Fruit fly (Drosophila melanogaster) whole organism, larva: ENCODE measurements around the gene Gal.

Experiments used
- noc ChIP-seq: fragments of 200-800 bp; sonication (Bioruptor generic); optimal IDR thresholded peaks from 3 replicates; lab custom pipeline; 2019; ENCODE audit warnings: missing biosample characterization, mild to moderate bottlenecking, missing genetic modification characterization, moderate library complexity

The Gal gene

dm6 chr2L:5983236-5983635 lies 23.4 kb downstream of the Gal start:
- TF ChIP-seq noc (tag; lab: Kevin White, UChicago), result no peak

dm6 chr2L:5982334-5982987 lies 24.2 kb downstream of the Gal start:
- TF ChIP-seq noc (tag; lab: Kevin White, UChicago), result peak; percentile 19

dm6 chr2L:5981433-5982333 lies 24.9 kb downstream of the Gal start, which contains the start of gene eIF4A:
Gene eIF4A (plus strand): TSS chr2L:5981764.
- TF ChIP-seq noc (tag; lab: Kevin White, UChicago), result no peak

DNA sequence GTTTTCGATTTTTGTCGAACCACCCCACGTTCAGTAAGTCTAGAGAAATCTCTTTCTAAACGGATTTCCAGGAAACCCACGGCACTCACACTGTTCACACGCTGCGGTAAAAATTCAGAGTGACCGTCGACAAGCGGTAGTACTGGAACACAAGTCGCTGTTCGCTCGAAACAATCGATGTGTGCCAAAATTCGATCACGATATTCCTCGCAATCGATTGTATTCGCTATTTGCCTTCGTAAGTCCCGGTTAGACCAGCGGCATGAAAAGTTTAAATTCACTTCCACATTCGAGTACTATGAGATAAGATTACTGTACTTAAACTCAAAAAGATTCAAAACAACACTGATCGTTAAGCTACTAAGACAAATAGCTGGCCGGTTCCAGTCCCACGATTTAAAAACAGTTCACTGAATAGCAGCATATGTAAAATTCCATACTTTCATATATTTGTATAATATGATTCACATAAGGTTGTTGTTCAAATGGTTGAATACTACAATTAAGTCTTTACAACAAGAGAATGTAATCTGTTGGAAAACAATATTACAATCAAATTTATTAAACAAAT lies 25.7 kb downstream of the Gal start, which contains the start of gene chic:
TSS of gene chic (minus strand) at position 157 of the 571 bp plus-strand sequence.
- peak; percentile 33 for TF ChIP-seq noc (tag; lab: Kevin White, UChicago)

DNA sequence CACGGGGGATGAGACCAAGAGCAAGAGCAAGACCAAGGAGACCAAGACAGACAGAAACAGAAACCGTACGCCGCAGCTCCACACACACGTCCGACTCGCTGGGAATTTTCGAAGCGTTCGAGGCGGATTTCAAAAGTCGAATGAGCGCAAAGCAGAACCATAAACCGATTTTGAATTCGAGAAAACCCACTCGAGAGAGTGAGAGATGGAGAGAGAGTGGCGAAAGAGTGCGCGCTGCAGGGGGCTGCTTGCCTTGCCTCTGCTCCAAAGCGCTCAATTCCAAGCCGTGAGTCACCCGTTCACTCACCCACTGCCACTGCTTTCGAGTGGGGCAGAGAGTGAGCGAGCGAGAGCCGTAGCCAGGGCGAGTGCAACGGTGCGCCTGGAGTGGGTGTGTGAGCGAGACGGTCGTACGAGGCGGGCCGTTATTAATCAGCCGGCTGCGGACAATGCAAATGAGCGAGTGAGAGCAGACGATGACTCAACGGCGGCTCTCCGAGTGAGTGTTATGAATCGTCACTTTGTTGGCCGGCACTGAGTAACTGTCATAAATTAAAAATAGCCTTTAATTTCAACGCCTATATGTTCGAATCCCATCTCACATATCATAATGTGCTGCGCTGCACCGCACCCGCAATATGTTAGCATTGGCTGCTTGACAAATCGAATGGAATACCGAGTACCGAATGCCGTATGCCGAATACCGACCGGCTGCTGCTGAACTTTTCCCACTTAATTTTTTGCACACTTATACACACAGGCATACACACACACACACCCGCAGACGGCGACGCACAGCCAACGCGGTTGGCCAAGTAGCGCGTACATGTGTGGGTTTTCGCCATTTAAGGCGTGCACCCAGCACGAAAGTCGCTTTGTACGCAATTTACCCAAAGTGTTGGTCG lies 26.4 kb downstream of the Gal start:
- peak; percentile 47 for TF ChIP-seq noc (tag; lab: Kevin White, UChicago)

DNA sequence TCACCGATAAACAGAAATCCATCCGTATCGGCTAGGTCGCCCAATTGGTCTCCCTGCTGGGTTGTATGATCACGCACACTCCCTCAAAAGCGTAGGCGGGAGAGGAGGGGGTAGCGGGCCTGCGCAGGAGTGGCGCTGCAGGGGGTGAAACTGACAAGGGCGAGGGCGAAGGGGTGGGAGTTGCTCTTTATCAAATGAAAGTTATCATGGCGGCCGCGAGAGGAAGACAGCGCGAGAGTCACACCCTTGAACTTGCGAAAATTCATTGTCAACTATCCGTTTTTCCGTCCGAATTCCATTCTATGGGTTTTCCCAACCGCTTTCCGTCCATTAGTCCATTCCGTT lies 27.6 kb downstream of the Gal start:
- TF ChIP-seq noc (tag; lab: Kevin White, UChicago), result no peak

dm6 chr2L:5978333-5979054 lies 28.1 kb downstream of the Gal start:
- TF ChIP-seq noc (tag; lab: Kevin White, UChicago), result no peak

- no peak for TF ChIP-seq noc (tag; lab: Kevin White, UChicago)
These were observed 28.9 kb downstream of the Gal start for dm6 chr2L:5977729-5978078.

- TF ChIP-seq noc (tag; lab: Kevin White, UChicago), result peak; percentile 36
These were observed 29.4 kb downstream of the Gal start for dm6 chr2L:5977070-5977728.

dm6 chr2L:5975601-5976000 lies 31.0 kb downstream of the Gal start:
- peak; percentile 19 for TF ChIP-seq noc (tag; lab: Kevin White, UChicago)

DNA sequence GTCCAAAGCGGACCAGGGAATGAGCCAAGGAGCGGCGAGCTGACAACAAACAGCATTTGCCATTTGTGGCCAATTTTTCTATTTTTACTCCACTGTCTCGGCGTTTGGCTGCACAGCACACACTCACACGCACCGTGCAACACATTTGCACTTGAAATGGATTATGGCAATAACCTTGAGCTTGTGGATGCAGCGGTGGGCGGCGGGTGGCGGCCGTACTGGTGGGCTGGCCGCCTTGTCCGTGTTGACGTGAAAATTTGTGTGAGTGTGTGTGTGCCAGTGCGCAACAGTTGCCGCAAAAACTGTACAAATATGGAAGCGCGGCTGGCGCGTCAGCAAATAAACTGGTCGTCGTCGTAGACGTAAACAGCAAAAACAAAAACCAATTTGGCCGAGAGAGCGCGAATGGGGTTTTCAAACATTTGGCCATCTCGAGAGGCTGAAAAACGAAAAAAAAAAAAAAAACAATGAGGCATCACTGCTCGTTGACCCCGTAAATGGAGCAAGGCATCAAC lies 31.5 kb downstream of the Gal start:
- TF ChIP-seq noc (tag; lab: Kevin White, UChicago), result no peak

DNA sequence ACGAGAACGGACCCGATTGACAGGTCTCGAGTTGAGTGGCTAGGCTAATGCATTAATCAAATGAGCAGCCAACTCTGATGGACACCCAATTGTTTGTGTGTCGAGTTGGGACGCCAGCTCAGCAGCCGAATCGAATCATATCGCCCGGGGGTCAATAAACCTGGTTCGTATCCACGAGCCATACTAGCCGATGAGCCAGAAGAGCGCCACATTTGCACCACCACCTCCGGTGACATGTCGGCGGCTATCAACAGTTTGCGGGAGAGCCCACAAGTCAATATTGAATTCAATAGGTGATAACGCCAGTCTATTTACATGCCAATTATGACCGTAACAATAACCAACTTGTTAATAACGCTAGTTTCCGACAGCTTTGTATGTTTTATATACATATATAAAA lies 32.5 kb downstream of the Gal start:
- TF ChIP-seq noc (tag; lab: Kevin White, UChicago), result peak; percentile 34

DNA sequence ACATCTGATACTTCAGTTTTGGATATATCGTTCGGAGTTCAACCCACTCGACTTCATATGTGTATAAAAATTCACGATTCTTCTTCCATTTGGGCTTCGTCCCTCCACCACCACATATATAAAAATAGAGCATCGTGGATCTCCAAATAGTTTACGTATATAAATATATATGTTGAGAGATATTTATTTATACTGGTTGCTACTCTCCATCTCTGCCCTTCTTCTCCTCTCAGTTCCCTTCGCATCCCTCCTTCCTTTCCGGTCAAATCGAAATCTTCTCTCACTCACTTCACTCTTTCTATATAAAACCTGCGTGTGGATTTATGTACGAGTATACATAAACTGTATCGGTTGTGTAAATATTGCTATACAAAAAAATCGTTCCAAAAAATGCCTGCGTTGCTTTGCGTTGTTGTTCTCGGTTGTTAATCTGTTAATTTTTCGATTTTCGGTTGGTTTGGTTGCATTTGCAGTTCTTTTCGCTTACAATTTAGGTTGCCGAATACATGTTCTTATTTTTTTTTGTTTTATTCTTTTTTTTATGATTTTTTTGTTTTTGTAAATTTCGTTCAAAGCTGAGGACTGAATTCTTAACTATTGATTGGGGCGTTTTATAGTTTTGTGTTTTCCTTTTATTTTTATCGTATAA lies 33.9 kb downstream of the Gal start:
- TF ChIP-seq noc (tag; lab: Kevin White, UChicago), result no peak
